Fruit fly (Drosophila melanogaster): Measurements from ENCODE around the gene Crtc.

The Crtc gene

DNA sequence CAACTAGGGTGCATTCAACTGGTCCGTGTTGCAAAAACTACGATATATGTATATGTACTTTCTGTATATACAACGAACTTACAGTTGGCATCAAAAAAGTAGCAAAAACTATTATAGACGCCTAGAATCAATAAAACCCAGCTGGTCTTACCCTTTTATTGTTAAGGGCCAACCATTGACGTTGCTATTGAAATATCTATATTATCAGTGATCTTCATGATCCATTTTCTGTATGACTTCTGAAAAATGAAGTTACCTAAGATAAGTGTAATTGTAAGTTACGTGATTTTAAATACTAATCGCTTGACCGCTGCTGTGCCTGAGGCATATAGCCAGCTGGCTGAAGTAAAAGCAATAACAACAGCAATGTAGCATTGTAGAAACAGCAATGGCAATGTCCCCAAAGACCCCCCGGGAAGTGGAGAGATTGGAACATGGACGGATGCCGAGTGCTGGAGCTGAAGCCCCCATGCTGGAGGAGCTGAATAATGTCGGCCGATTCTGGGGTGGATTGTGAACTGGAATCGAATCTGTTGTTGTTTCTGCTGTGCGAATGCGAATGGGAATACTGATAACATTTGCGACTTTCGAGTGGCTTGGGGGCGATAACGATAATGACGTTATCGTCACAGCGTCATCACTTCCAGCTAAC is 11.2 kb downstream of the Crtc start:
- TF ChIP-seq Dll (optimal IDR thresholded peaks at IDR 0.05) (no peak), pan (optimal IDR thresholded peaks at IDR 0.05) (no peak), psq (optimal IDR thresholded peaks at IDR 0.05) (no peak), usp (GFP tag; optimal IDR thresholded peaks at IDR 0.05) (no peak), CG8478 (optimal IDR thresholded peaks at IDR 0.05) (no peak), EcR (GFP tag; optimal IDR thresholded peaks at IDR 0.05) (peak in 1 of 2 experiments; percentile 42)

- TF ChIP-seq CG8478 (optimal IDR thresholded peaks at IDR 0.05) (no peak), EcR (GFP tag; optimal IDR thresholded peaks at IDR 0.05) (no peak), pan (optimal IDR thresholded peaks at IDR 0.05) (no peak), Dll (optimal IDR thresholded peaks at IDR 0.05) (no peak), usp (GFP tag; optimal IDR thresholded peaks at IDR 0.05) (no peak), psq (optimal IDR thresholded peaks at IDR 0.05) (no peak)
These were observed 12.2 kb downstream of the Crtc start for dm6 chr3L:17656716-17657395.

dm6 chr3L:17655837-17656308 is 13.2 kb downstream of the Crtc start:
- TF ChIP-seq psq (optimal IDR thresholded peaks at IDR 0.05) = no peak
- no peak for TF ChIP-seq CG8478 (optimal IDR thresholded peaks at IDR 0.05)
- TF ChIP-seq pan (optimal IDR thresholded peaks at IDR 0.05) = no peak
- TF ChIP-seq Dll (optimal IDR thresholded peaks at IDR 0.05) = no peak
- no peak for TF ChIP-seq usp (GFP tag; optimal IDR thresholded peaks at IDR 0.05)
- TF ChIP-seq EcR (GFP tag; optimal IDR thresholded peaks at IDR 0.05) = no peak

DNA sequence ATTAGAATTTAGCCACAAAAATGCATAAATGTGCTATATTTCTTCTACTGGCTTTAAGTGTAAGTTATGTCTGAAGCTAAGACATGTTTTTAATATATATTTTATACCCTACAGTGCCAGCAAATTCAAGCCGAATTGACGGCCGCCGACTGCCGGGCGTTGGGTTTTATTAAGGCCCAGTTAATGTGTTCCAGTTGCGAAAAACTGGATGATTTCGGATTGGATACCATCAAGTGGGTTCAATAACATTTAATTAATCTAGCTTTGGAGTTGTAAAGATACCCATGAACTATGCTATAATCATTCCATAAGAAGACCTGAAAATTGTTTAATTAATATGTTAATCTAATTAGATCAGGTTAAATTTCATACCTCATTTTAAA is 14.4 kb downstream of the Crtc start:
- TF ChIP-seq CG8478 (optimal IDR thresholded peaks at IDR 0.05) (no peak), psq (optimal IDR thresholded peaks at IDR 0.05) (no peak), Dll (optimal IDR thresholded peaks at IDR 0.05) (no peak), pan (optimal IDR thresholded peaks at IDR 0.05) (no peak), EcR (GFP tag; optimal IDR thresholded peaks at IDR 0.05) (no peak), usp (GFP tag; optimal IDR thresholded peaks at IDR 0.05) (no peak)

DNA sequence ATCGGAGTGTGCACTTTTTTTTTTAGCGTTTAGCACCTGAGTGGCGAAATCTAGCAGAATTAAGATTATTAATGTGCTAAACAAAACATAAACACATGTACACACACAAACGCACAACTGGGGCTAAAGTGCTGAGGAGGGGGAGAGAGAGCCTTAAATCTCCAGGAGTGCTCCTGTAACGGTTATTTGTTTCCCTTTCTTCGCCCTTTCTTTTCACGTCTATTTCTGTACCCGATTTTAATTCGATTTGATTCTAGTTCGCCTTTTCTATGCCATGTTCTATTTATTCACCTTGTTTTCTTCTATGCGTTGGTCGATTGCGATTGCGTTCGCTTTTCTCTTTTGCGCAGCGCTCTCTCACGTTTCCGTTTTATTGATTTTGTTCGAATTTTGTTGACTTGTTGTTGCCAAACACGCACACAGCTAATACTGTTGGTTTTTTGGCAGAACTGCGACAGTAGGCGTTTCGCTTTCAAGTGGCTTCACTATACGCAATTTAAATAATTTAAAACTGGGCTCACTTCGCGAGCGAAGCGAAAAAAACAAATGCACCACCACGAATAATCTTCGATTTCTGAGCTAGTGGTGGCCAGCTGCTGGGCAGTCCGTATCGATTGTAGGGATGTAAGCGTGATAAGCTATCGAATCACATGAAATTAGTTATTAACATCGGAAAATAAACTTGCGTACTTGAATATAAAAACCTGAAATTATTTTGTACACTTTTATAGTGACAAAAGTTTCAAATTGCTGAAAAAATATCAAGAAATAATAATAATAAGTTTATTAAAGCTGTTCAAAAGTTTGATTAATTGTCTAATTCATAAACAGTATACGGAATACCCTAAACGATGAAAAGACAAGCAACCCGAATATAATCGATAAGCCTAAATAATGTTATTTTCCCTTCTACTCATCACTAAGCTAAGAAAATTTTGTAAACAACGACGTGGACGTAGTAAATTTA is 15.1 kb downstream of the Crtc start, which contains the start of the genes Krn, Ndfip and CG7484:
Gene Krn (minus strand): TSS at position 580 of the 967 bp plus-strand sequence.
Gene Ndfip (minus strand): TSS at position 580 of the 967 bp plus-strand sequence.
Gene CG7484 (plus strand): TSS at position 917 of the 967 bp plus-strand sequence.
- TF ChIP-seq pan (optimal IDR thresholded peaks at IDR 0.05) (peak; percentile 0), Dll (optimal IDR thresholded peaks at IDR 0.05) (no peak)

DNA sequence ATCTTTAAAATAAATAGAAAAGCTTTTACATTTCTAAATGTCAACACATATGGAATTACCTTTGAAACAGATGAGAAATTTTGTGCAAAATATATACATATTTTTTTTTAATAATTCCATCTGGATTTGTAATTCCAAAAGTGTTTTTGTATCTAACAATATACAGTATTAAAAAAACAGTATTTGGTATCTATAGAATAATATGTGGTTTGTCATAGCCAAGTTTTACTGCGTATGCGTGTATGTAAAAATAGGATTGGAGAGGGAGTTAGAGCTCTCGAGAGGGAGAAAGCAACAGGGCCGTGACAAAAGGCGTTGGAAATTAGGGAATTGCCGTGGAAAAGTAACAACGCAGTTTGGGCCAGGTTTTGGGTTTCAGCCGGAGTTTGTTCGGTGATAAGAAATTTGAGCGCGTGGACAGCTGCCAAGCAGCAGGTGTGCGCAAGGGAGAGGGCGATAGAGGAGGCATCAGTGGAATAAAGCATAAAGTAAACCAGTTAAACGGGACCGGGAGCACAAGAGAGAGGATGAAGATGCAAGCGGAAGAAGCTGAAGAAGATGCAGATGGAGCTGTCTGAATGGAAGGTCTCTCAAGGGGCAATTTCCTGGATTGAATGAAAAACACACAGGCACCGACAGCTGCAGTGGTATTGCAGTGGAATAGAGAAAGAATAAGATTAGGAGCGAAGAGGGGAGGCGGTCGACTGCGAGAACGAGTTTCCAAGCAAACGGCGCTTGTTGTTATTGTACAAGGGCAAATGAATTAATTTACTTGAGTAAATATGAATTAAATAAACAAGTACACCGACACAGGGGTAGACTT is 15.9 kb downstream of the Crtc start:
- TF ChIP-seq pan (optimal IDR thresholded peaks at IDR 0.05) (no peak), EcR (GFP tag; optimal IDR thresholded peaks at IDR 0.05) (peak in 1 of 2 experiments; percentile 45), Dll (optimal IDR thresholded peaks at IDR 0.05) (no peak), psq (optimal IDR thresholded peaks at IDR 0.05) (no peak)

dm6 chr3L:17651717-17652651 is 17.1 kb downstream of the Crtc start:
- no peak for TF ChIP-seq usp (GFP tag; optimal IDR thresholded peaks at IDR 0.05)

DNA sequence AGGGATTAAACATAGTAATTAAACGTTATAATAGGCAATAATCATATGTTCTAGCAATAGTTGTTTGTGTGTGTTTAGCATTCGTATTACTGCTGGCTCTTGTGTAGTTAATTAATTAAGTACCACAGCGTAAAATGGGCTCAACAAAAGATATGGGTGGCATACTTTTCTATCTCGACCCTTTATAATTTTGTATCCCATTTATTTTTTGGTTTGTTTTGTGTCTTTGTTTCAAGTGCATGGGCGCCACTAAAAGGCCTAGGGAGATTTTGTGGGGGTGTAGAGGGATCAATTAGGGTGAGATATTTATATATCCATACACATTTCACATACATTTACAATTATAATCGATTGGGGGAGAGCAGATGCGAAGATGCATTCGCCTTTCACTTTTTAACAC is 21.5 kb downstream of the Crtc start:
- no peak for TF ChIP-seq CG8478 (optimal IDR thresholded peaks at IDR 0.05)

DNA sequence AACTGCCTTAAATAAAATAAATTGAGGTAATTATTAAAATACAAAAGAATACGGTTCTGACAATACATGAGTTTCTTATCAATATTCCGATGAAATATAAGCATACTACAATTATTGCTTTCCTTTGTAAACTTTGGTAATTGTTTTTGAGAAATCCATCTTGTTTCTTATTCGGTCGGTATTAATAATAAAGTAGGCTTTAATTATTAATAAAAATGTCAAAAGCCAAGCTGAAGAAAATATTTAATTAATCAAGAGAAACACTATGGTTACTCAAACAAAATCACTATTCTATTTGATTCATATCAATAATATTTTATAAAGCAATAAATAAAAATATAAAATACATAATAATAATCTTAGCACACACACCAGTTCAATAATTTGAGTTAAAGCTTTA is 22.4 kb downstream of the Crtc start, which contains the start of gene CG43085:
Gene CG43085 (minus strand): TSS at position 101 of the 400 bp plus-strand sequence.
- TF ChIP-seq Dll (optimal IDR thresholded peaks at IDR 0.05) (no peak), pan (optimal IDR thresholded peaks at IDR 0.05) (no peak), EcR (GFP tag; optimal IDR thresholded peaks at IDR 0.05) (no peak), CG8478 (optimal IDR thresholded peaks at IDR 0.05) (no peak), psq (optimal IDR thresholded peaks at IDR 0.05) (no peak), usp (GFP tag; optimal IDR thresholded peaks at IDR 0.05) (no peak)

DNA sequence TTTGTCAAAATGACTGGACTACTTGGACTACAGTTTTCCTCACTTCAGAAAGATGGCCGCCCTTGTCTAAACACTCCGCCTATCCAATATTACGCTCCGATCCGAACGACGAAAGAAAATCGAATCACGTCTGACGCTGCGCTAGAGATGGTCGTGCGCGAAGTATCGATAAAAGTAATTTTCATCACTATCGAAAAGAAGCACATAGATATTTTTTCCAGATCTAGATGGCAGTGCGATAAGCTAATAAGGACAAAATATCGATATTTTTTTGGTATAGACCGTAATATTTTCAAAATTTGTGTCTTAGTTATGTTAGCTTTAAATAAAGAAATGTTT is 24.2 kb downstream of the Crtc start, which contains the start of gene Pep:
Gene Pep (minus strand): TSS at position 131 of the 339 bp plus-strand sequence.
- no peak for TF ChIP-seq psq (optimal IDR thresholded peaks at IDR 0.05)
- TF ChIP-seq Dll (optimal IDR thresholded peaks at IDR 0.05) = no peak
- no peak for TF ChIP-seq usp (GFP tag; optimal IDR thresholded peaks at IDR 0.05)
- no peak for TF ChIP-seq pan (optimal IDR thresholded peaks at IDR 0.05)
- no peak for TF ChIP-seq EcR (GFP tag; optimal IDR thresholded peaks at IDR 0.05)
- no peak for TF ChIP-seq CG8478 (optimal IDR thresholded peaks at IDR 0.05)
